Fruit fly (Drosophila melanogaster): ENCODE data around the gene TBC1D16.

DNA sequence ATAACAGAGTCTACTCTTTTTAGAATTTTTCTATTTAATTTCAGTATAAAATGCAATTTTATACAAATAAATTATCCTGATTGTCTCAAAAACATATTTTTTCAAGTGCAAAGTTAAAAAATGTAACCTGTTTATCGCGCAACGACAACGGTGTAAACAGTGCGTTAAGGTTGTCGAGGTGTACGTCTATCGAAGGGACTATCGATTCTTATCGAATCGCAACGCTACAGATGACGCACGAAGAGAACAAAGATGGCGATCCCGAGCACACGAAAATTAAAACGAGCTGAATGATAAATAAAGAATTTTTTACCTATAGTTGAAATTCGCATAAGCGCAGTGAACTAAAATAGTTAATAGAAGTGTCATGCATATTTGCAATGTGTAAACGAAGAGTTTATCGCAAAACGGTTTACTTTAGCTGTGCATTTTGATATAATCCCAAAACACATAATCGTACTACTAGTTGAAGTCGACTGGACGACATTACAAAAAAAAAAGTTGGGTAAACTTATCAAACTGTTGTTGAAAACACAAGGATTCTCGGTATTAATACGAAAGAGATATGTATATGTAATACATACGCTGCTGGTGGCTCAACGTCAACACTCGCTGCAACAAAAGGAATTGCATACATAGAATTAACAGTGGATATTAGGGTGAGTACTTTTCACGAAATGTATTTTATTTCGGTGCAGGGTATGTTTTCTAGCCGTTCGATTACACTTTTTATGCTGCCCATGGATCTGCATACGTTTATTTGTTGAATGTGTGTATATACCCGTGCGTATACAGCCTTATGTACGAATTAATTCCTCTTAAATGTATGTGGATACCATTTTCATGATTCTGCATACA, 47.4 kb downstream of the TBC1D16 start, which contains the start of gene da:
- peak; percentile 33 for TF ChIP-seq Crg-1 (GFP tag; optimal IDR thresholded peaks at IDR 0.05)
- TF ChIP-seq toe (GFP tag; optimal IDR thresholded peaks at IDR 0.05): no peak
